Worm (Caenorhabditis elegans) whole organism, L3 larva: ENCODE data around the gene C08B6.5.

Source experiments
- aly-2 ChIP-seq: fragments of 150-350 bp; optimal IDR thresholded peaks from 2 replicates; lab custom pipeline; 2014; ENCODE audit warnings: missing biosample characterization, missing genetic modification characterization
- ama-1 ChIP-seq: fragments of 150-350 bp; optimal IDR thresholded peaks from 2 replicates; lab custom pipeline; 2018
- ceh-16 ChIP-seq: sonication (generic microtip); optimal IDR thresholded peaks from 2 replicates; lab custom pipeline; 2017; ENCODE audit warnings: missing biosample characterization, missing genetic modification characterization
- hmg-11 ChIP-seq: sonication (generic microtip); optimal IDR thresholded peaks from 2 replicates; lab custom pipeline; 2016; ENCODE audit warnings: missing genetic modification characterization, missing compliant biosample characterization
- nhr-11 ChIP-seq: fragments of 150-350 bp; optimal IDR thresholded peaks from 2 replicates; lab custom pipeline; 2014; ENCODE audit warnings: missing biosample characterization, missing genetic modification characterization
- nhr-76 ChIP-seq: fragments of 150-350 bp; sonication (generic microtip); optimal IDR thresholded peaks from 5 replicates; lab custom pipeline; 2014; ENCODE audit warnings: missing biosample characterization, missing genetic modification characterization
- unc-62 ChIP-seq: fragments of 150-350 bp; sonication (generic microtip); optimal IDR thresholded peaks from 4 replicates; lab custom pipeline; 2014; ENCODE audit warnings: missing biosample characterization, missing genetic modification reagents, missing genetic modification characterization

- TF ChIP-seq hmg-11 (no peak), aly-2 (tag; lab: Kevin White, UChicago) (no peak), unc-62 (no peak), nhr-76 (tag; lab: Kevin White, UChicago) (no peak), ama-1 (lab: Kevin White, UChicago) (no peak), ceh-16 (tag; lab: Kevin White, UChicago) (no peak), nhr-11 (tag; lab: Kevin White, UChicago) (no peak)
These were observed 42.1 kb upstream of the C08B6.5 start, which contains the start of gene F57A8.7 for ce11 chrV:10075441-10075840.
